Fruit fly (Drosophila melanogaster) Kc167 (cell line): ENCODE measurements around the gene CG18661.

Source experiments
- Myc ChIP-seq: fragments of >200 bp; optimal IDR thresholded peaks from 2 replicates; lab custom pipeline; 2017; ENCODE audit warnings: missing external identifiers
- Sin3A ChIP-seq: fragments of >200 bp; optimal IDR thresholded peaks from 2 replicates; lab custom pipeline; 2018; ENCODE audit warnings: missing external identifiers
- h ChIP-seq: fragments of >200 bp; optimal IDR thresholded peaks from 3 replicates; lab custom pipeline; 2018; ENCODE audit warnings: missing external identifiers
- insv ChIP-seq: fragments of >200 bp; optimal IDR thresholded peaks from 3 replicates; lab custom pipeline; 2018; ENCODE audit warnings: missing external identifiers
- psq ChIP-seq: fragments of >200 bp; optimal IDR thresholded peaks from 2 replicates; lab custom pipeline; 2017; ENCODE audit warnings: missing external identifiers
- ttk ChIP-seq: sonication (Bioruptor generic); optimal IDR thresholded peaks from 2 replicates; lab custom pipeline; 2017; ENCODE audit warnings: missing external identifiers

The CG18661 gene

DNA sequence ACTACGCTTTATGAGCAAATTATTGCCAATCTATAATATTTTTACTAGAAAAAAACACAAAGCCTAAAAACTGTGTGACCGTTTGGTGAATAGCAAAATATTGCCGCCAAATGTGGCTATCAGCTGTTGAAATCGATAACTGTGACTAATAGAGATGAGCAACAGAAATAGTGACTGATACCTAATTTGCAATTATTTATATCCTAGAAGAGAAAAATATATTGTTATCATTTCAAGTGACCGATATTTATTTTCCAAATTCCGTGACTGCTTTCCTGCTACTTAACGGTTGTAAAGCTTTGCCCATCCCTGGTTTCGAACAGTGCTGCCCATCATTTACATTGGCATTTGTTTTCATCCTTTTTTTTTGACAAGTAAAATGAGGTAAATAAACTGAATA is at the start of gene CG18661, which contains the start of gene alien:
CG18661 (plus strand) TSS at position 321 of the 400 bp plus-strand sequence.
alien (minus strand) TSS at position 95 of the 400 bp plus-strand sequence.
- TF ChIP-seq psq (lab: Kevin White, UChicago) (no peak), Sin3A (no peak), insv (lab: Kevin White, UChicago) (no peak), h (lab: Kevin White, UChicago) (no peak), Myc (lab: Kevin White, UChicago) (no peak), ttk (lab: Kevin White, UChicago) (no peak)

dm6 chr2L:8947989-8948388 is 49.4 kb upstream of the CG18661 start:
- TF ChIP-seq psq (lab: Kevin White, UChicago) (no peak), insv (lab: Kevin White, UChicago) (no peak), Sin3A (no peak), h (lab: Kevin White, UChicago) (no peak), Myc (lab: Kevin White, UChicago) (no peak), ttk (lab: Kevin White, UChicago) (no peak)

DNA sequence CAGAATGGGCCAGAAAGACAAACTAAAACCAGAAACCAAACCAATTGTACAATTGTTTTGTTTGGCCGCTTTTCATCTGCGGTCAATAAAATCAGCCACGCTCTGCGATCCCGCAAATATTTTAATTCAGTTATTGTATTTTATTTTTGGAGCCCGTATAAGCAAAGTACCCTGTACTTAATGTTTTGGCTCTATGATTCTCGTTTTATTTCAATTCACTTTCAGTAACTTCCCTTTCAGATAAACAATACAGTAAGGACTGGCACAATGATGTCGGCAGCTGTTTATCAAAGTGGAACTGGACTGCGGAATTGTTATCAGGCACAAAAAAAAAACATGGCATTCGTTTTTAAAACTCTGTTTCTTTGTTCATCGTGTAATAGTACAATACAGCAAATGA is 48.8 kb upstream of the CG18661 start:
- TF ChIP-seq Myc (lab: Kevin White, UChicago) (no peak), insv (lab: Kevin White, UChicago) (no peak), ttk (lab: Kevin White, UChicago) (no peak), h (lab: Kevin White, UChicago) (no peak), Sin3A (no peak), psq (lab: Kevin White, UChicago) (no peak)

dm6 chr2L:8949919-8950722 is 47.3 kb upstream of the CG18661 start:
- no peak for TF ChIP-seq insv (lab: Kevin White, UChicago)
- TF ChIP-seq Myc (lab: Kevin White, UChicago), result no peak
- TF ChIP-seq h (lab: Kevin White, UChicago), result no peak

DNA sequence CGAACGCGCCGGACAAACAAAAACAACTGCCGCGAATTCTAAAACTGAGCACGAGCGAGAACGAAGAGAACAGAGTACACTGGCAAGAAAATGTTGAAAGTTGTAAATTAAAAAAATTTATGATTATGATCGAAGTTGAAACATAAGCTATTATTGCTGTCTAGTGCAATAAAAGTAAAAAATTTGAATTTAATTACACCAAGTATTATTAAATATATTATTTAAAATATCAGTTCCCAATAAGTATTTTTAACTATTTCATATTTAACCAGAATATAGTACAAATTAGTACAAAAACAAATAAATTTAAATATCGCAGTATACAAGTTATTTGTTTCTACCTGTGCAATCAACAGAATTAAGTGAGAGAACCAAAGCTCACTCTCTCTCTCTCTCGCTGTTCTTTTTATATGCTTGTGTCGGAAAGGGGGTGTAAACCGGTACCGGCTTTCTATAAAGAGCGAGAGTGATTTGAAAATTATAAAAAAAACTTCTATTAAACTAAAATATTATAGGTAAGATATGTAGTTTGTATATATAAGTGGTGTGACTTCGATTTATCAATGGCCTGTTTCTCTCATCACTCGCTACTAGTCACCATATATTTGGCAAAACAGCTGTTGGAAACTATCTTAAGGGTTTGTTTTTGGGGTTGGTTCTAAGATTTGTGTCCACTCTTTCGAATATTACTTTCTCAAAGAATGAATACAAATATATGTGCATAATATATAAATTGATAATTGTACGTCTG is 46.0 kb upstream of the CG18661 start, which contains the start of gene C1GalTA:
C1GalTA (minus strand) TSS at position 33 of the 751 bp plus-strand sequence.
- TF ChIP-seq h (lab: Kevin White, UChicago), result no peak
- no peak for TF ChIP-seq Sin3A
- no peak for TF ChIP-seq ttk (lab: Kevin White, UChicago)

- TF ChIP-seq insv (lab: Kevin White, UChicago) (no peak), psq (lab: Kevin White, UChicago) (no peak), Sin3A (no peak), Myc (lab: Kevin White, UChicago) (no peak), h (lab: Kevin White, UChicago) (no peak), ttk (lab: Kevin White, UChicago) (no peak)
These were observed 45.0 kb upstream of the CG18661 start for dm6 chr2L:8952194-8953037.

DNA sequence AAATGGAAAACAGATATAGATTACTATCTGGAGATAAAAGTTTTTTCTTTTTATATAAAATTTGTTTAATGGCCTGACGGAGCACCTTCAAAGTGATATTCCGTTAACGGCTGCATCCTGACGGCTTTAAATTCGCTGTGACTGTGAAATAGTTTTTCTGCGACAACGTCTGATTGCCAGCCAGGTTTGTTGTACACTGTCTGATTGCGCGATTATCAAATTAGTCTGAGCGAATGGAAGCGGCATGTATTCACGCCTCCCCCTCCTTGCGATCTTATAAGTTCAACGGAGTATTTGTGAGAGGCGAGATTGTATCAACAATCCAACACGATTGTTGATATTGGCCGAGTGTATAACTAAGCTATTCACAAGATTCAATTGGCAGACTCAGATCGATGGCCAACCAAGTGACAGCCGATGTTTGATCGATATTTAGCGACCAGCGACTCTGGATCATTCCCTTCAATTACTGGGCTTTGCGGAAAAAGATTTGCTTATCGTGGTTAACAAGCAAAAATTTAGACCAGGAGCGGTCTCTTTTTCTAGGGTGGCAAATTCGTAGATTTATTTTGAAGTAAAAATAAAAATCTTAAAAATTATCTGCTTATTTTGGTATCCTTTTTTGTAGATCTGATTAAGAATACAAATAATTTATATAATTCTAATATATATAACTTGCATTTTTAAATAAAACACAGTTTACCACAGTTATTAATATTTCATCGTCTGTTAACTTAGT is 41.6 kb upstream of the CG18661 start:
- no peak for TF ChIP-seq Myc (lab: Kevin White, UChicago)
- no peak for TF ChIP-seq ttk (lab: Kevin White, UChicago)
- no peak for TF ChIP-seq psq (lab: Kevin White, UChicago)
- TF ChIP-seq h (lab: Kevin White, UChicago), result no peak
- TF ChIP-seq insv (lab: Kevin White, UChicago), result no peak

DNA sequence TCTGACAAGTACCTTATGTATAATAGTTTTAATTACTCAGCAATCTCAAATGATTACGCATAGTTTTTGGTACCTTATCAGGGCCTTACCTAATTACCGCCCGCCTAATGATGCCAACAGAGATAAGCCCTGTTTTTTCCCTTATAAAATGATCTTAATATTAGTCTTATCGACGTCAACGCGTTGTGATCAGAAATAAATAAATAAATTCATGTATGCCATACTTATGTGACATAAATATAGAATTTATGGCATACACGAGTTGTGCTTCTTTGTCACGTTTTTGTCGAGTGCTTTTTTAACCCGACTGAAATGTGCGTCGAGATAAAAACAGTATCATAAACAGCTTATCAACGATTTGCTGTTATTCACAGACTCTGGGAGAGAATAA is 41.1 kb upstream of the CG18661 start:
- TF ChIP-seq Myc (lab: Kevin White, UChicago) (no peak), Sin3A (no peak), ttk (lab: Kevin White, UChicago) (no peak), h (lab: Kevin White, UChicago) (no peak), psq (lab: Kevin White, UChicago) (no peak), insv (lab: Kevin White, UChicago) (no peak)

DNA sequence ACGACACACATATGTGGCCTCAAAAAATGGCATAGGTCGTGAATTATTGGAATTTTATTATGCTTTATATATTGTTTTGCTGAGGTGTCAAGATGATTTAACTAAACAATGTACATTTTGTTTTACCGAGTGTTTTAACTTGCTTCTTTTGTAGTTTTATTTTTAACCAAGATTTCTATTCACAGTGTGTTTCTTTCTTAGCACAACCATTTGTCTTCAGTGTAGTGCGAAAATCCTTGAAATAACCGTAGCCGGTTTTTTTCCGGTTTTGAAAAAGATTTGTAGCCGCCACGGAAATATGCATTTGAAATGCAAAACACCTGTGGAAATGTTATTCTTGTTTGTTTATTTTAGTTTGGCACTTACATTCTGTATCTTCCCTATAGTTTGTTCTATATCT is 40.3 kb upstream of the CG18661 start:
- TF ChIP-seq h (lab: Kevin White, UChicago), result no peak
- no peak for TF ChIP-seq ttk (lab: Kevin White, UChicago)

DNA sequence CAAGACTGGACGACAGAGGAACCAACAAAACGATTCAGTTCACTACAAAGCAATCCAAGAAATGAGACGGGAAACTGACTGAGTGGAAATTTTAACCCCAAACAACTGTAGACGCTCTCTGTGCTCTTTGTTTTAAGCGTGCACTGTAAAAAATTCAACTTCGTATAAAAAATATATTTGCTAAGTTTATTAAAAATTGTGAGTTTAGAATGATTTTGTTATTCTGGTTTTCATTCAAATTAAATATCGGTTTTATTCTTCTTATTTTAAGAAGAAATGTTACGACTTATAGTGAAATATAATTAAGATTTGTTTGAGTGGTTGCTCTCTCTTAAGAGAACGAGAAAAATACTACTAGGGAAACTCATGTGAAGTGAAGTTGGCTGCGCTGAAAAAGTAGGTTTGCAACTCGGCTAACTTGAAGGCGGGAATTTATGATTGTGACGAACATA is 39.3 kb upstream of the CG18661 start:
- TF ChIP-seq Myc (lab: Kevin White, UChicago) (no peak), psq (lab: Kevin White, UChicago) (no peak), insv (lab: Kevin White, UChicago) (no peak), ttk (lab: Kevin White, UChicago) (no peak), h (lab: Kevin White, UChicago) (no peak), Sin3A (no peak)
